Worm (Caenorhabditis elegans) whole organism, L3 larva: Measurements from ENCODE around the gene gpa-10.

Experiments
- R02D3.7 ChIP-seq: fragments of 150-350 bp; optimal IDR thresholded peaks from 2 replicates; lab custom pipeline; 2014; ENCODE audit warnings: missing biosample characterization, missing genetic modification characterization
- ceh-28 ChIP-seq: fragments of 150-350 bp; optimal IDR thresholded peaks from 2 replicates; lab custom pipeline; 2014; ENCODE audit warnings: missing biosample characterization, missing genetic modification reagents, missing genetic modification characterization
- ceh-82 ChIP-seq: fragments of 150-350 bp; optimal IDR thresholded peaks from 2 replicates; lab custom pipeline; 2014; ENCODE audit warnings: missing biosample characterization, missing genetic modification characterization
- egl-27 ChIP-seq: sonication (generic microtip); optimal IDR thresholded peaks from 4 replicates; lab custom pipeline; 2017; ENCODE audit warnings: missing biosample characterization, missing genetic modification reagents, missing genetic modification characterization
- hmg-11 ChIP-seq: sonication (generic microtip); optimal IDR thresholded peaks from 2 replicates; lab custom pipeline; 2016; ENCODE audit warnings: missing genetic modification characterization, missing compliant biosample characterization
- mdl-1 ChIP-seq: fragments of 150-350 bp; optimal IDR thresholded peaks from 2 replicates; lab custom pipeline; 2014; ENCODE audit warnings: missing biosample characterization, missing genetic modification characterization
- nhr-11 ChIP-seq: fragments of 150-350 bp; optimal IDR thresholded peaks from 2 replicates; lab custom pipeline; 2014; ENCODE audit warnings: missing biosample characterization, missing genetic modification characterization
- nhr-237 ChIP-seq: fragments of 150-350 bp; optimal IDR thresholded peaks from 2 replicates; lab custom pipeline; 2014; ENCODE audit warnings: missing biosample characterization, missing genetic modification characterization
- nhr-76 ChIP-seq: fragments of 150-350 bp; sonication (generic microtip); optimal IDR thresholded peaks from 5 replicates; lab custom pipeline; 2014; ENCODE audit warnings: missing biosample characterization, missing genetic modification characterization
- snpc-4 ChIP-seq: fragments of 150-350 bp; optimal IDR thresholded peaks from 2 replicates; lab custom pipeline; 2014; ENCODE audit warnings: missing biosample characterization, missing genetic modification characterization

- no peak for TF ChIP-seq egl-27
- TF ChIP-seq nhr-237, result no peak
- no peak for TF ChIP-seq nhr-11 (tag; lab: Kevin White, UChicago)
- no peak for TF ChIP-seq R02D3.7 (tag; lab: Kevin White, UChicago)
- TF ChIP-seq snpc-4 (tag; lab: Kevin White, UChicago), result no peak
- no peak for TF ChIP-seq nhr-76 (tag; lab: Kevin White, UChicago)
- TF ChIP-seq ceh-82, result no peak
- no peak for TF ChIP-seq mdl-1 (tag; lab: Kevin White, UChicago)
- TF ChIP-seq hmg-11 (tag; lab: Kevin White, UChicago), result no peak
- TF ChIP-seq ceh-28 (tag; lab: Kevin White, UChicago), result no peak
These were observed 33.1 kb downstream of the gpa-10 start, which contains the start of gene T15B7.8 for ce11 chrV:6821509-6821908.
